Worm (Caenorhabditis elegans): ENCODE results near the gene ndab-2.

DNA sequence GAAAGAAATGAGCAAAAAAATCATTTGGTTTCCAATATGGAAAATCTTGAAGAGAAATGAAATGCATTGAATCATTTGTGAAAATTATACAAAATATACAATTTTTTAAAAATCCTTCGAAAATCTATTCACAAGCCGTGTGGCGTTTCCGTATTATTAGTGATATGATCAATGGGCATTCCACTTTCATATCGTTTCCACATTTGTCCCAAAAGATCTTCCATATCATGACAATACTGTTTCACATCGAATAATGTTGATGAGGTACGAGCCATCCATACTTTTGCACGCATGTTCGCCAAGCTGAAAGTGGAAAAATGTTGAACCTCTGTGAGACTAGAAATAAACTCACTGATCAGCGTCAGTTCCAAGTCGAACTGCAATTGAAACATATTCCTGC is 34.2 kb upstream of the ndab-2 start:
- TF ChIP-seq ztf-4 (tag; optimal IDR thresholded peaks at IDR 0.05) (no peak), efl-1 (optimal IDR thresholded peaks at IDR 0.05) (no peak), efl-1 (GFP tag; optimal IDR thresholded peaks at IDR 0.05 in 1 of 2) (no peak), ama-1 (optimal IDR thresholded peaks at IDR 0.05) (no peak), mdl-1 (tag; optimal IDR thresholded peaks at IDR 0.05) (no peak)

Data from whole organism, L1 larva.